Fruit fly (Drosophila melanogaster) whole organism, pupa: ENCODE results near the gene CG14615.

ENCODE experiments used
- CG10348 ChIP-seq: fragments of 200-800 bp; sonication (Bioruptor generic); IDR thresholded peaks from 2 replicates; pipeline ENCODE4 v1.3.6; 2022; ENCODE audit warnings: missing biosample characterization, missing genetic modification characterization
- CG12605 ChIP-seq: fragments of 200-800 bp; sonication (Bioruptor generic); IDR thresholded peaks from 2 replicates; pipeline ENCODE4 v1.3.6; 2022; ENCODE audit warnings: missing biosample characterization, missing genetic modification characterization
- CG13204 ChIP-seq: fragments of 200-800 bp; sonication (Bioruptor generic); optimal IDR thresholded peaks from 2 replicates; lab custom pipeline; 2018; ENCODE audit warnings: missing biosample characterization, mild to moderate bottlenecking, missing genetic modification characterization, moderate library complexity
- CG14655 ChIP-seq: fragments of 200-800 bp; sonication (Bioruptor generic); optimal IDR thresholded peaks from 3 replicates; lab custom pipeline; 2017; ENCODE audit warnings: mild to moderate bottlenecking, missing biosample characterization, missing genetic modification reagents, missing genetic modification characterization
- CG15710 ChIP-seq: fragments of 200-800 bp; sonication (Bioruptor generic); optimal IDR thresholded peaks from 2 replicates; lab custom pipeline; 2018; ENCODE audit warnings: missing biosample characterization, mild to moderate bottlenecking, missing genetic modification characterization, moderate library complexity
- CG17806 ChIP-seq: fragments of 200-800 bp; sonication (Bioruptor generic); optimal IDR thresholded peaks from 2 replicates; lab custom pipeline; 2018; ENCODE audit warnings: missing biosample characterization, mild to moderate bottlenecking, missing genetic modification characterization, moderate library complexity
- CG32121 ChIP-seq: fragments of 200-800 bp; sonication (Bioruptor generic); IDR thresholded peaks from 2 replicates; pipeline ENCODE4 v1.3.6; 2022; ENCODE audit warnings: missing biosample characterization, missing genetic modification characterization
- CG34367 ChIP-seq: fragments of 200-800 bp; sonication (Bioruptor generic); optimal IDR thresholded peaks from 2 replicates; lab custom pipeline; 2018; ENCODE audit warnings: missing biosample characterization, mild to moderate bottlenecking, missing genetic modification characterization
- CG4496 ChIP-seq: fragments of 200-800 bp; sonication (Bioruptor generic); IDR thresholded peaks from 3 replicates; pipeline ENCODE4 v1.3.6; 2022; ENCODE audit warnings: missing biosample characterization, missing genetic modification characterization
- CG8159 ChIP-seq: fragments of 200-800 bp; sonication (Bioruptor generic); optimal IDR thresholded peaks from 3 replicates; lab custom pipeline; 2018; ENCODE audit warnings: missing biosample characterization, mild to moderate bottlenecking, missing genetic modification characterization, moderate library complexity
- CG8301 ChIP-seq: fragments of 200-800 bp; sonication (Bioruptor generic); optimal IDR thresholded peaks from 2 replicates; lab custom pipeline; 2018; ENCODE audit warnings: missing biosample characterization, mild to moderate bottlenecking, missing genetic modification characterization
- CG9948 ChIP-seq: fragments of 200-800 bp; sonication (Bioruptor generic); optimal IDR thresholded peaks from 2 replicates; lab custom pipeline; 2018; ENCODE audit warnings: missing biosample characterization, mild to moderate bottlenecking, missing genetic modification characterization, moderate library complexity
- D1 ChIP-seq: fragments of 200-800 bp; sonication (Bioruptor generic); optimal IDR thresholded peaks from 2 replicates; lab custom pipeline; 2018; ENCODE audit warnings: missing biosample characterization, mild to moderate bottlenecking, missing genetic modification characterization, moderate library complexity
- EcR ChIP-seq: fragments of 200-800 bp; sonication (Bioruptor generic); optimal IDR thresholded peaks from 3 replicates; lab custom pipeline; 2019; ENCODE audit warnings: missing biosample characterization, missing genetic modification characterization, mild to moderate bottlenecking, moderate library complexity, missing genetic modification reagents
- Ets98B ChIP-seq: fragments of 200-800 bp; sonication (Bioruptor generic); IDR thresholded peaks from 2 replicates; pipeline ENCODE4 v1.3.6; 2022; ENCODE audit warnings: missing biosample characterization, missing genetic modification characterization
- Pif1A ChIP-seq: fragments of 200-800 bp; sonication (Bioruptor generic); optimal IDR thresholded peaks from 3 replicates; lab custom pipeline; 2016; ENCODE audit warnings: missing biosample characterization, missing genetic modification characterization
- Pif1B ChIP-seq: fragments of 200-800 bp; sonication (Bioruptor generic); optimal IDR thresholded peaks from 3 replicates; lab custom pipeline; 2016; ENCODE audit warnings: missing biosample characterization, missing genetic modification characterization
- Snoo ChIP-seq: fragments of 200-800 bp; sonication (Bioruptor generic); optimal IDR thresholded peaks from 3 replicates; lab custom pipeline; 2017; ENCODE audit warnings: missing biosample characterization, mild to moderate bottlenecking, missing genetic modification characterization, inconsistent platforms
- fd96Ca ChIP-seq: fragments of 200-800 bp; sonication (Bioruptor generic); IDR thresholded peaks from 3 replicates; pipeline ENCODE4 v1.3.6; 2022; ENCODE audit warnings: missing biosample characterization, missing genetic modification characterization
- gl ChIP-seq: fragments of 200-800 bp; sonication (Bioruptor generic); optimal IDR thresholded peaks from 2 replicates; lab custom pipeline; 2018; ENCODE audit warnings: missing biosample characterization, mild to moderate bottlenecking, missing genetic modification characterization
- rn ChIP-seq: fragments of 200-800 bp; sonication (Bioruptor generic); IDR thresholded peaks from 2 replicates; pipeline ENCODE4 v1.3.6; 2022; ENCODE audit warnings: missing biosample characterization, missing genetic modification characterization

Gene CG14615

DNA sequence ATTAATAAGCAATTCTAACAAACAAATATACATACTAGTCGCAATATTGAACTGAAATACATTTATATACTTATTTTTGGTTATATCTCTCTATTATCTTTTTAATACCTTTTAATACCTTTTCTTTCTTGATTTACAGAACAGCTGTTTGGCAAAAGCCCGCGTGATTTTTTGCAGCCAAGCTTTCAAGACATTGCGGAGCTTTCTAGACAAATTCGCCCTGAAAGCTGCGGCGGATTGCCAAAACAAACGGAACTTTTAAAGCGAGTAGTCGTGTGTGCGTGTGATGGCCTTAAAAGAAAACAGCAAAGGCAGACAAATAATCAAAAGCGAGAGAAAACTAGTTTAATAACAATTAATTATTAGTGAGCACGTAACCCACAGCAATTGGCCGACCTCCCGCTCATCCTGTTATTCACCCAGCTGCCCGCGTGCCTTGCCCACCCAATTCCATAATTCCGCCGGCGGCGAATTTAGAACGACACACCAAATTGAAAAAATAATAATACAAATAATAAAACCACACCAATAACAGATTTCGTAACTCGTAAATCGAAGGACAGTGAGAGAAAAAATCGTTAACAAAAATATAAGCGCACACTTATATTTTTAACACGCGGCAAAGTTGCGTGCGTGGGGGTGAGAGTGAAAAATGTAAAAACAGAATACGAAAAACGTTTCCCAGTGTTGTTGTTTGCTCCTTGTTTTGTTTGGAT, 37.8 kb upstream of the CG14615 start:
- TF ChIP-seq Ets98B (GFP tag; lab: Robert Waterston, UW) (no peak), D1 (no peak), CG12605 (GFP tag; lab: Robert Waterston, UW) (no peak), CG32121 (GFP tag; lab: Robert Waterston, UW) (no peak), CG17806 (tag; lab: Kevin White, UChicago) (no peak), CG10348 (GFP tag; lab: Robert Waterston, UW) (no peak), CG4496 (GFP tag; lab: Robert Waterston, UW) (no peak), CG8301 (no peak), Pif1A (no peak), fd96Ca (no peak), EcR (GFP tag; lab: Kevin White, UChicago) (no peak), CG34367 (tag; lab: Kevin White, UChicago) (no peak), rn (GFP tag; lab: Robert Waterston, UW) (no peak), CG8159 (no peak), Snoo (tag; lab: Kevin White, UChicago) (no peak), Pif1B (no peak), CG13204 (GFP tag; lab: Kevin White, UChicago) (no peak), CG15710 (tag; lab: Kevin White, UChicago) (no peak), gl (tag; lab: Kevin White, UChicago) (no peak), CG9948 (tag; lab: Kevin White, UChicago) (no peak)

DNA sequence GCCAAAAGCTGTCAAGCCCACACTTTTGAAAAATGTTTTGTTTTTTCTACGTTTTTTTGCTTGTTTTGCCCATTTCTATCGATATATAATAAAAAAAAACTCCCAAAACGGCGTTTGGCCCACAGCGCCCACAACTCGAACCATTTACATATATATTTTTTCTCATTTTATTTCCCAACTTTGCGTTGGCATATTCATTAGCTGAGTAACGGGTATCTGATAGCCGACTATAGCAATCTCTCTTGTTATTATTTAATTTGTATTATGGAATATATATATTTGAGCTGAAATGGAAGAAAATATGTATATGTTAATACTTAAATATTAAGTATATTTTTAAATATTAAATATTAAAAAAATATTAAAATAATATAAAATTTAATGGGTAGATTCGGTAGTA, 37.2 kb upstream of the CG14615 start:
- TF ChIP-seq CG32121 (GFP tag; lab: Robert Waterston, UW): no peak
- no peak for TF ChIP-seq CG17806 (tag; lab: Kevin White, UChicago)
- no peak for TF ChIP-seq Pif1A
- TF ChIP-seq CG14655: no peak
- no peak for TF ChIP-seq D1
- no peak for TF ChIP-seq CG12605 (GFP tag; lab: Robert Waterston, UW)
- no peak for TF ChIP-seq CG15710 (tag; lab: Kevin White, UChicago)
- no peak for TF ChIP-seq Snoo (tag; lab: Kevin White, UChicago)
- no peak for TF ChIP-seq CG8301
- no peak for TF ChIP-seq fd96Ca
- no peak for TF ChIP-seq CG4496 (GFP tag; lab: Robert Waterston, UW)
- TF ChIP-seq gl (tag; lab: Kevin White, UChicago): no peak
- TF ChIP-seq CG8159: no peak
- TF ChIP-seq CG10348 (GFP tag; lab: Robert Waterston, UW): no peak
- no peak for TF ChIP-seq Pif1B
- TF ChIP-seq, all 21 proteins: peak for 0

DNA sequence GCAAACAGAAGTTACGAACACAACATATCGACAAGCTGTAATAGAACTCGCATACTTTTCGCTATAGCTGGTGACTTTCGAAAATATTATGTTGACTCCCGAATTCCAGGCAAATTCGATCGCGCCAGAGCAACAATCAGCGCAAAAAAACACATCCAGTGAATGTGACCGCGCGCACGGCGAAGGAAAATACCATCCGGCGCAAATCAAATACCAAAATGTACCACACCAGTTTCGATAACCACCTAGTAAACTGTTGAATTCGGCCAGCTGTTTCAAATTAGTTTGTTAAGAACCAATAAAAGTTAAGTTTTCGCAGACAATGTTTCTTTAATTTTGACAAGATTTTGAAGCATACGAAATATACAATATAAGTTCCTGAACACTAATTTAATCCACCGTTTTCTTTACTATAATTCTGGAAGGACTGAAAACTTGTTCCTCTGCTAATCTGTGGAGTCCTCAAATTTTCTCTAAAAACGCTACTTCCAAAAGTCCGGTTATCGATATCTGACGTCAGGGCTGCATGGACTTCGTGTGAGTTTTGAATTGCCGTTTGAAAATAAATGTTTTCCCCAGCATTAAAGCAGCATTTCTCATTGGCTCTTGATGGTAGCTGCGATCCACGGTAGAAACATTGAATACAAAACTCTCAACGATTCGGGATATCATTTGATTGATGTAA, 32.7 kb upstream of the CG14615 start, which contains the start of the genes Cp110 and CG12576:
TSS of gene Cp110 (plus strand) at position 223 of the 685 bp plus-strand sequence.
TSS of gene CG12576 (minus strand) at position 498 of the 685 bp plus-strand sequence.
- TF ChIP-seq rn (GFP tag; lab: Robert Waterston, UW): no peak
- no peak for TF ChIP-seq Pif1A
- TF ChIP-seq EcR (GFP tag; lab: Kevin White, UChicago): no peak
- TF ChIP-seq Ets98B (GFP tag; lab: Robert Waterston, UW): no peak
- TF ChIP-seq CG14655: no peak
- no peak for TF ChIP-seq CG32121 (GFP tag; lab: Robert Waterston, UW)
- TF ChIP-seq fd96Ca: no peak
- TF ChIP-seq Pif1B: no peak
- TF ChIP-seq gl (tag; lab: Kevin White, UChicago): no peak
- no peak for TF ChIP-seq CG9948 (tag; lab: Kevin White, UChicago)
- TF ChIP-seq CG8159: no peak
- no peak for TF ChIP-seq CG10348 (GFP tag; lab: Robert Waterston, UW)
- no peak for TF ChIP-seq CG12605 (GFP tag; lab: Robert Waterston, UW)
- TF ChIP-seq CG17806 (tag; lab: Kevin White, UChicago): no peak

DNA sequence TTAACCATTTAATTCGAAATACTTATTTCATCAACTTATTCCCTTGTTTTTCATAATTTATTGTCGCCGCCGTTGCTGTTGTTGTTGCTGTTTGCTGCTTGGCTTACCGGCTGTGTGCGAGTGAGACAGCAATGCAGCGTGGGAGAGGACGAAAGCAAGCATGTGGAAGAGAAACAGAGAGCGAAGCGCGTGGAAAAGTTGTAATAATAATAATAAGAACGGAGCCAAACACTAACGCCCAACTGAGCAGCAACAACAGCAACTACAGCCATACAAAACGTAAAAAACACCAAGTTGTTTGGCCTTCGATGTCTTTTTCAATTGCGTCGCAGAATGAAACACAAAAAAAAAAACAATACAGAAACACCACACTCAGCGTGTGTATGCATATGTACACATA, 31.8 kb upstream of the CG14615 start:
- TF ChIP-seq CG32121 (GFP tag; lab: Robert Waterston, UW) (0 out of 2 replicates have a peak, but pooled peaks have one; percentile 18), CG4496 (GFP tag; lab: Robert Waterston, UW) (peak; percentile 38; the same call in 1 of the 3 replicates), Snoo (tag; lab: Kevin White, UChicago) (no peak), gl (tag; lab: Kevin White, UChicago) (peak; percentile 9), Pif1A (peak; percentile 5), CG14655 (peak; percentile 35), CG12605 (GFP tag; lab: Robert Waterston, UW) (peak; percentile 47), fd96Ca (0 out of 3 replicates have a peak, but pooled peaks have one; percentile 9), CG10348 (GFP tag; lab: Robert Waterston, UW) (no peak)

DNA sequence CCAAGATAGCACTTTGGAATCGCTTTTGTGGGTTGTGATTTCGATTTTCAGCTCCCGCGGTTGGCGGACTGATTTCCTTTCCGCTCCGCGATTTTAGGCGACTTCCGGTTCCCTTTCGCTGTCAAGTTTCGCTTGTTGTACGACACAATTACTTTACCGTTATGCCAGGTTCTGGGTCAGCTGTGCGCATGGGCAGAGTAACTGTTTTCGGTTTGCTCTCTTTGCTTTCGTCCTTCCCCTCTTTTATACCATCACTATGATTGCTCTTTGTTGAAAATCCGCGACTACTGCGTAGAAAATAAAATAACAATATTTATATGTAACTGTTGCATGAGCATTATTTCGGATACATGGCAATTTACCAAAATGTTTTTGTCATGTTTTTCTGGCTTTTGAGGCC, 31.3 kb upstream of the CG14615 start:
- no peak for TF ChIP-seq D1
- no peak for TF ChIP-seq CG4496 (GFP tag; lab: Robert Waterston, UW)
- no peak for TF ChIP-seq CG9948 (tag; lab: Kevin White, UChicago)
- no peak for TF ChIP-seq EcR (GFP tag; lab: Kevin White, UChicago)
- no peak for TF ChIP-seq CG13204 (GFP tag; lab: Kevin White, UChicago)
- no peak for TF ChIP-seq gl (tag; lab: Kevin White, UChicago)
- TF ChIP-seq Ets98B (GFP tag; lab: Robert Waterston, UW): no peak
- TF ChIP-seq CG12605 (GFP tag; lab: Robert Waterston, UW): no peak
- TF ChIP-seq CG32121 (GFP tag; lab: Robert Waterston, UW): no peak
- TF ChIP-seq Pif1A: no peak
